Worm (Caenorhabditis elegans) whole organism, L1 larva: ENCODE results near the gene Y7A5A.13.

Experiments used
- ama-1 ChIP-seq: fragments of 150-350 bp; optimal IDR thresholded peaks from 2 replicates; lab custom pipeline; 2014
- dpl-1 ChIP-seq, 3 experiments: fragments of 150-350 bp in 2 of 3; sonication (generic microtip) in 1 of 3; optimal IDR thresholded peaks; 2 replicates each; lab custom pipeline; 2014 to 2017; ENCODE audit warnings: missing biosample characterization in 3 of 3, missing genetic modification characterization in 3 of 3, missing genetic modification reagents in 3 of 3
- efl-3 ChIP-seq: fragments of 200-800 bp; sonication (Bioruptor generic); optimal IDR thresholded peaks from 2 replicates; lab custom pipeline; 2018; ENCODE audit warnings: mild to moderate bottlenecking, missing genetic modification characterization, missing compliant biosample characterization

DNA sequence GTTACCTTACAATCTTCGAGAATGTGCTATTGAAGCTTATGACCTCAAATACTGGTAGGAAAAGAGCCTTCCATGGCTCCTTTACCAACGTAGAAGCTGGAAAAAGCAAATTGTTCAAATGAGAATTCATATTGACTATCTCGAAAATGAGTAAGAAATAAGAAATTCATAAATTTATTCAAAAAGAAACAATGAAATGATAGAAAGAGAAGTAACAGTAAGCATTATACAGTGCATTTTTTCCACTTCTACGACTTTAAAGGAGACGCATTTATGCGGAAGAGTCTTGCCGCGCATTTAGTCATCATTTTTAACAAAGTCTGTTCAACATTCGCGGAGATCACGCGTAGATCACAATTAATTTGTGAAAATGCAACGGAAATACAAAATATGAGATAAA lies 21.3 kb downstream of the Y7A5A.13 start, which contains the start of gene Y7A5A.10:
- TF ChIP-seq dpl-1 (GFP tag; optimal IDR thresholded peaks at IDR 0.05; lab: Kevin White, UChicago) (no peak), ama-1 (no peak), efl-3 (GFP tag; lab: Kevin White, UChicago) (no peak)
